Worm (Caenorhabditis elegans) whole organism, L2 larva: Measurements from ENCODE around the gene glrx-5.

ENCODE experiments used
- ZK546.5 ChIP-seq: sonication (generic microtip); optimal IDR thresholded peaks from 2 replicates; lab custom pipeline; 2017; ENCODE audit warnings: missing biosample characterization, missing genetic modification characterization
- lin-39 ChIP-seq: fragments of 150-350 bp; optimal IDR thresholded peaks from 2 replicates; lab custom pipeline; 2014; ENCODE audit warnings: missing biosample characterization, missing genetic modification reagents, missing genetic modification characterization
- nhr-12 ChIP-seq: fragments of 150-350 bp; optimal IDR thresholded peaks from 2 replicates; lab custom pipeline; 2014; ENCODE audit warnings: missing biosample characterization, missing genetic modification characterization
- nhr-21 ChIP-seq: fragments of 150-350 bp; optimal IDR thresholded peaks from 2 replicates; lab custom pipeline; 2014; ENCODE audit warnings: missing biosample characterization, missing genetic modification characterization
- nhr-237 ChIP-seq: fragments of 150-350 bp; optimal IDR thresholded peaks from 2 replicates; lab custom pipeline; 2014; ENCODE audit warnings: missing biosample characterization, missing genetic modification characterization
- nhr-77 ChIP-seq: fragments of 150-350 bp; optimal IDR thresholded peaks from 2 replicates; lab custom pipeline; 2014; ENCODE audit warnings: missing biosample characterization, missing genetic modification characterization
- snpc-4 ChIP-seq: fragments of 150-350 bp; optimal IDR thresholded peaks from 2 replicates; lab custom pipeline; 2014; ENCODE audit warnings: missing biosample characterization, missing genetic modification characterization
- unc-39 ChIP-seq: fragments of 150-350 bp; optimal IDR thresholded peaks from 2 replicates; lab custom pipeline; 2014; ENCODE audit warnings: missing biosample characterization, missing genetic modification characterization
- unc-55 ChIP-seq: fragments of 150-350 bp; sonication (generic microtip); optimal IDR thresholded peaks from 3 replicates; lab custom pipeline; 2014; ENCODE audit warnings: missing biosample characterization, missing genetic modification reagents, missing genetic modification characterization

ce11 chrIII:12373807-12374266, at the start of gene glrx-5:
- TF ChIP-seq unc-55 (GFP tag; lab: Kevin White, UChicago) (no peak), nhr-77 (tag; lab: Kevin White, UChicago) (no peak), unc-39 (no peak), snpc-4 (tag; lab: Kevin White, UChicago) (no peak), ZK546.5 (tag; lab: Kevin White, UChicago) (no peak), nhr-21 (tag; lab: Kevin White, UChicago) (no peak), nhr-12 (tag; lab: Kevin White, UChicago) (no peak), lin-39 (tag; lab: Kevin White, UChicago) (no peak), nhr-237 (tag; lab: Kevin White, UChicago) (no peak)
